Fruit fly (Drosophila melanogaster) whole organism, embryonic: ENCODE data around the gene DIP2.

ENCODE experiments used
- Blimp-1 ChIP-seq: fragments of 200-800 bp; sonication (Bioruptor generic); optimal IDR thresholded peaks from 3 replicates; lab custom pipeline; 2018; ENCODE audit warnings: missing biosample characterization, missing genetic modification characterization, mild to moderate bottlenecking, moderate library complexity, missing genetic modification reagents
- BtbVII ChIP-seq: fragments of 200-800 bp; sonication (Bioruptor generic); optimal IDR thresholded peaks from 3 replicates; lab custom pipeline; 2017; ENCODE audit warnings: missing biosample characterization, mild to moderate bottlenecking, missing genetic modification characterization
- Bteb2 ChIP-seq: fragments of 200-800 bp; sonication (Bioruptor generic); optimal IDR thresholded peaks from 2 replicates; lab custom pipeline; 2016; ENCODE audit warnings: missing biosample characterization, missing genetic modification characterization
- C15 ChIP-seq: fragments of 200-800 bp; sonication (Bioruptor generic); IDR thresholded peaks from 3 replicates; pipeline ENCODE4 v1.3.6; 2022; ENCODE audit warnings: missing biosample characterization, missing genetic modification characterization
- CG10431 ChIP-seq: fragments of 200-800 bp; sonication (Bioruptor generic); optimal IDR thresholded peaks from 3 replicates; lab custom pipeline; 2018; ENCODE audit warnings: missing biosample characterization, mild to moderate bottlenecking, missing genetic modification characterization
- CG11695 ChIP-seq: fragments of 200-800 bp; sonication (Bioruptor generic); IDR thresholded peaks from 3 replicates; pipeline ENCODE4 v1.3.6; 2022; ENCODE audit warnings: missing biosample characterization, missing genetic modification characterization
- CG13894 ChIP-seq: fragments of 200-800 bp; sonication (Bioruptor generic); optimal IDR thresholded peaks from 3 replicates; lab custom pipeline; 2018; ENCODE audit warnings: missing biosample characterization, mild to moderate bottlenecking, missing genetic modification characterization, moderate library complexity
- CG14710 ChIP-seq: fragments of 200-800 bp; sonication (Bioruptor generic); optimal IDR thresholded peaks from 3 replicates; lab custom pipeline; 2019; ENCODE audit warnings: missing biosample characterization, mild to moderate bottlenecking, missing genetic modification characterization, moderate library complexity
- CG16863 ChIP-seq: fragments of 200-800 bp; sonication (Bioruptor generic); optimal IDR thresholded peaks from 3 replicates; lab custom pipeline; 2016; ENCODE audit warnings: missing biosample characterization, missing genetic modification characterization
- CG17186 ChIP-seq: fragments of 200-800 bp; sonication (Bioruptor generic); optimal IDR thresholded peaks from 3 replicates; lab custom pipeline; 2017; ENCODE audit warnings: missing biosample characterization, missing genetic modification reagents, missing genetic modification characterization
- CG18476 ChIP-seq: fragments of 200-800 bp; sonication (Bioruptor generic); optimal IDR thresholded peaks from 2 replicates; lab custom pipeline; 2016; ENCODE audit warnings: missing biosample characterization, mild to moderate bottlenecking, missing genetic modification characterization
- CG2875 ChIP-seq: fragments of 200-800 bp; sonication (Bioruptor generic); optimal IDR thresholded peaks from 2 replicates; lab custom pipeline; 2017; ENCODE audit warnings: missing biosample characterization, mild to moderate bottlenecking, missing genetic modification characterization, missing genetic modification reagents
- CG30020 ChIP-seq: fragments of 200-800 bp; optimal IDR thresholded peaks from 2 replicates; lab custom pipeline; 2019; ENCODE audit warnings: missing biosample characterization, mild to moderate bottlenecking, missing genetic modification characterization, moderate library complexity
- CG31365 ChIP-seq: fragments of 200-800 bp; sonication (Bioruptor generic); optimal IDR thresholded peaks from 2 replicates; lab custom pipeline; 2018; ENCODE audit warnings: missing biosample characterization, mild to moderate bottlenecking, missing genetic modification characterization
- CG32772 ChIP-seq: fragments of 200-800 bp; sonication (Bioruptor generic); IDR thresholded peaks from 2 replicates; pipeline ENCODE4 v1.3.6; 2022; ENCODE audit warnings: missing biosample characterization, missing genetic modification characterization
- CG34376 ChIP-seq: fragments of 200-800 bp; sonication (Bioruptor generic); optimal IDR thresholded peaks from 2 replicates; lab custom pipeline; 2018; ENCODE audit warnings: missing biosample characterization, mild to moderate bottlenecking, missing genetic modification characterization
- CG43689 ChIP-seq: fragments of 200-800 bp; sonication (Bioruptor generic); IDR thresholded peaks from 2 replicates; pipeline ENCODE4 v1.3.6; 2022; ENCODE audit warnings: missing biosample characterization, missing genetic modification characterization
- CG4617 ChIP-seq: fragments of 200-800 bp; sonication (Bioruptor generic); optimal IDR thresholded peaks from 3 replicates; lab custom pipeline; 2016; ENCODE audit warnings: missing biosample characterization, missing genetic modification characterization, borderline replicate concordance
- CG4820 ChIP-seq: fragments of 200-800 bp; sonication (Bioruptor generic); optimal IDR thresholded peaks from 3 replicates; lab custom pipeline; 2016; ENCODE audit warnings: missing biosample characterization, missing genetic modification characterization
- CG7987 ChIP-seq: fragments of 200-800 bp; sonication (Bioruptor generic); optimal IDR thresholded peaks from 2 replicates; lab custom pipeline; 2018; ENCODE audit warnings: missing biosample characterization, mild to moderate bottlenecking, missing genetic modification characterization, moderate library complexity
- CG8290 ChIP-seq, 3 experiments: fragments of 200-800 bp; sonication (Bioruptor generic); optimal IDR thresholded peaks; 2 replicates each; lab custom pipeline; 2016 to 2019; ENCODE audit warnings: missing biosample characterization in 3 of 3, missing genetic modification characterization in 3 of 3, mild to moderate bottlenecking in 2 of 3, moderate library complexity in 1 of 3
- CG9932 ChIP-seq: fragments of 200-800 bp; sonication (Bioruptor generic); IDR thresholded peaks from 2 replicates; pipeline ENCODE4 v1.3.6; 2022; ENCODE audit warnings: missing biosample characterization, missing genetic modification characterization
- HLH54F ChIP-seq: fragments of 200-800 bp; sonication (Bioruptor generic); optimal IDR thresholded peaks from 3 replicates; lab custom pipeline; 2016; ENCODE audit warnings: missing biosample characterization, missing genetic modification characterization
- Lpt ChIP-seq: fragments of >200 bp; optimal IDR thresholded peaks from 2 replicates; lab custom pipeline; 2018; ENCODE audit warnings: missing biosample characterization, missing genetic modification characterization
- NFAT ChIP-seq: fragments of 200-800 bp; sonication (Bioruptor generic); IDR thresholded peaks from 2 replicates; pipeline ENCODE4 v1.3.6; 2022; ENCODE audit warnings: missing biosample characterization, missing genetic modification characterization
- Neu2 ChIP-seq: fragments of 200-800 bp; sonication (Bioruptor generic); optimal IDR thresholded peaks from 3 replicates; lab custom pipeline; 2016; ENCODE audit warnings: missing biosample characterization, missing genetic modification characterization, borderline replicate concordance
- Nf-YB ChIP-seq: fragments of 200-800 bp; sonication (Bioruptor generic); optimal IDR thresholded peaks from 3 replicates; lab custom pipeline; 2019; ENCODE audit warnings: missing biosample characterization, mild to moderate bottlenecking, missing genetic modification characterization, moderate library complexity
- Rfx ChIP-seq: fragments of 200-800 bp; sonication (Bioruptor generic); IDR thresholded peaks from 2 replicates; pipeline ENCODE4 v1.3.6; 2022; ENCODE audit warnings: missing biosample characterization, missing genetic modification characterization
- al ChIP-seq: fragments of 200-800 bp; sonication (Bioruptor generic); IDR thresholded peaks from 2 replicates; pipeline ENCODE4 v1.3.6; 2022; ENCODE audit warnings: missing biosample characterization, missing genetic modification characterization
- amos ChIP-seq: fragments of 200-800 bp; sonication (Bioruptor generic); IDR thresholded peaks from 2 replicates; pipeline ENCODE4 v1.3.6; 2022; ENCODE audit warnings: missing biosample characterization, missing genetic modification characterization; ENCODE audit not compliant: partially characterized antibody
- ap ChIP-seq: fragments of 200-800 bp; sonication (Bioruptor generic); IDR thresholded peaks from 2 replicates; pipeline ENCODE4 v1.3.6; 2022; ENCODE audit warnings: missing biosample characterization, missing genetic modification characterization
- cas ChIP-seq: fragments of 200-800 bp; sonication (Bioruptor generic); IDR thresholded peaks from 2 replicates; pipeline ENCODE4 v1.3.6; 2022; ENCODE audit warnings: missing biosample characterization, missing genetic modification characterization
- crp ChIP-seq, 2 experiments: fragments of 200-800 bp; sonication (Bioruptor generic); optimal IDR thresholded peaks; 2 replicates in 1 of 2; 3 replicates in 1 of 2; lab custom pipeline; 2017; ENCODE audit warnings: missing biosample characterization in 2 of 2, missing genetic modification characterization in 2 of 2, mild to moderate bottlenecking in 1 of 2, moderate library complexity in 1 of 2
- da ChIP-seq: fragments of 200-800 bp; sonication (Bioruptor generic); optimal IDR thresholded peaks from 2 replicates; lab custom pipeline; 2016; ENCODE audit warnings: missing biosample characterization, missing genetic modification characterization
- dpn ChIP-seq, 2 experiments: fragments of 200-800 bp; sonication (Bioruptor generic); optimal IDR thresholded peaks; 3 replicates each; lab custom pipeline; 2016; ENCODE audit warnings: missing biosample characterization in 2 of 2, missing genetic modification characterization in 2 of 2
- grau ChIP-seq: fragments of 200-800 bp; optimal IDR thresholded peaks from 3 replicates; lab custom pipeline; 2019; ENCODE audit warnings: missing biosample characterization, mild to moderate bottlenecking, missing genetic modification characterization, moderate library complexity
- gro ChIP-seq: fragments of 200-800 bp; sonication (Bioruptor generic); optimal IDR thresholded peaks from 2 replicates; lab custom pipeline; 2016; ENCODE audit warnings: missing biosample characterization, missing genetic modification characterization
- gsb ChIP-seq: fragments of 200-800 bp; sonication (Bioruptor generic); IDR thresholded peaks from 2 replicates; pipeline ENCODE4 v1.3.6; 2022; ENCODE audit warnings: missing biosample characterization, missing genetic modification characterization
- jumu ChIP-seq: fragments of 200-800 bp; sonication (Bioruptor generic); optimal IDR thresholded peaks from 3 replicates; lab custom pipeline; 2016; ENCODE audit warnings: missing biosample characterization, missing genetic modification characterization
- kah ChIP-seq: fragments of 200-800 bp; sonication (Bioruptor generic); optimal IDR thresholded peaks from 2 replicates; lab custom pipeline; 2018; ENCODE audit warnings: missing biosample characterization, mild to moderate bottlenecking, missing genetic modification characterization
- kni ChIP-seq: fragments of 200-800 bp; sonication (Bioruptor generic); optimal IDR thresholded peaks from 3 replicates; lab custom pipeline; 2017; ENCODE audit warnings: mild to moderate bottlenecking, missing biosample characterization, missing genetic modification reagents, missing genetic modification characterization
- maf-S ChIP-seq: fragments of 200-800 bp; sonication (Bioruptor generic); optimal IDR thresholded peaks from 2 replicates; lab custom pipeline; 2016; ENCODE audit warnings: missing biosample characterization, missing genetic modification characterization
- nom ChIP-seq: fragments of 200-800 bp; sonication (Bioruptor generic); optimal IDR thresholded peaks from 2 replicates; lab custom pipeline; 2017; ENCODE audit warnings: missing biosample characterization, missing genetic modification characterization, mild to moderate bottlenecking, moderate library complexity, missing genetic modification reagents
- shn ChIP-seq: fragments of 200-800 bp; sonication (Bioruptor generic); optimal IDR thresholded peaks from 3 replicates; lab custom pipeline; 2016; ENCODE audit warnings: missing biosample characterization, missing genetic modification characterization
- sna ChIP-seq: fragments of 200-800 bp; sonication (Bioruptor generic); IDR thresholded peaks from 2 replicates; pipeline ENCODE4 v1.3.6; 2022; ENCODE audit warnings: missing biosample characterization, missing genetic modification characterization; ENCODE audit not compliant: partially characterized antibody
- ssp ChIP-seq: fragments of 200-800 bp; sonication (Bioruptor generic); IDR thresholded peaks from 2 replicates; pipeline ENCODE4 v1.3.6; 2022; ENCODE audit warnings: missing biosample characterization, missing genetic modification characterization
- stwl ChIP-seq: fragments of 200-800 bp; sonication (Bioruptor generic); optimal IDR thresholded peaks from 3 replicates; lab custom pipeline; 2018; ENCODE audit warnings: missing biosample characterization, mild to moderate bottlenecking, missing genetic modification characterization, moderate library complexity
- unc-4 ChIP-seq: fragments of 200-800 bp; sonication (Bioruptor generic); IDR thresholded peaks from 2 replicates; pipeline ENCODE4 v1.3.6; 2022; ENCODE audit warnings: missing biosample characterization, missing genetic modification characterization; ENCODE audit not compliant: partially characterized antibody
- vnd ChIP-seq: fragments of 200-800 bp; sonication (Bioruptor generic); IDR thresholded peaks from 3 replicates; pipeline ENCODE4 v1.3.6; 2022; ENCODE audit warnings: missing biosample characterization, missing genetic modification characterization; ENCODE audit not compliant: partially characterized antibody
- wor ChIP-seq: fragments of 200-800 bp; sonication (Bioruptor generic); IDR thresholded peaks from 2 replicates; pipeline ENCODE4 v1.3.6; 2022; ENCODE audit warnings: missing biosample characterization, missing genetic modification characterization

The DIP2 gene

dm6 chr3L:203536-204135 is 54.1 kb downstream of the DIP2 start, which contains the start of gene NitFhit (continued):
- TF ChIP-seq CG9932 (no peak), gsb (GFP tag; lab: Robert Waterston, UW) (no peak), ssp (GFP tag; lab: Robert Waterston, UW) (no peak), CG43689 (no peak), CG14710 (tag; lab: Kevin White, UChicago) (peak; percentile 100), unc-4 (no peak), maf-S (GFP tag; lab: Kevin White, UChicago) (no peak), vnd (GFP tag; lab: Robert Waterston, UW) (no peak), Nf-YB (no peak), Rfx (GFP tag; lab: Robert Waterston, UW) (no peak), nom (GFP tag; lab: Kevin White, UChicago) (peak; percentile 52), BtbVII (GFP tag; lab: Kevin White, UChicago) (no peak), kni (GFP tag; lab: Kevin White, UChicago) (no peak), wor (GFP tag; lab: Robert Waterston, UW) (no peak), NFAT (GFP tag; lab: Robert Waterston, UW) (peak; percentile 45; the same call in 1 of the 2 replicates), Blimp-1 (no peak), gro (GFP tag; lab: Kevin White, UChicago) (no peak), CG11695 (GFP tag; lab: Robert Waterston, UW) (no peak), Bteb2 (GFP tag; lab: Kevin White, UChicago) (no peak), CG34376 (GFP tag; lab: Kevin White, UChicago) (peak; percentile 39), Lpt (GFP tag; lab: Kevin White, UChicago) (no peak), jumu (GFP tag; lab: Kevin White, UChicago) (no peak), CG2875 (no peak), CG7987 (GFP tag; lab: Kevin White, UChicago) (no peak), CG32772 (no peak), CG8290 (GFP tag; optimal IDR thresholded peaks at IDR 0.05; lab: Kevin White, UChicago) (no peak), CG8290 (tag; optimal IDR thresholded peaks at IDR 0.05; lab: Kevin White, UChicago) (peak in 1 of 2 experiments; percentile 17), CG13894 (no peak), al (GFP tag; lab: Robert Waterston, UW) (no peak), shn (GFP tag; lab: Kevin White, UChicago) (no peak), grau (tag; lab: Kevin White, UChicago) (no peak), ap (no peak), HLH54F (no peak), dpn (GFP tag; optimal IDR thresholded peaks at IDR 0.05; lab: Kevin White, UChicago) (no peak), CG30020 (no peak), C15 (GFP tag; lab: Robert Waterston, UW) (no peak), crp (GFP tag; optimal IDR thresholded peaks at IDR 0.05; lab: Kevin White, UChicago) (peak in 1 of 2 experiments; percentile 73), stwl (tag; lab: Kevin White, UChicago) (peak; percentile 31), cas (no peak), da (GFP tag; lab: Kevin White, UChicago) (no peak), Neu2 (GFP tag; lab: Kevin White, UChicago) (no peak), CG18476 (GFP tag; lab: Kevin White, UChicago) (no peak), CG17186 (GFP tag; lab: Kevin White, UChicago) (no peak), kah (GFP tag; lab: Kevin White, UChicago) (no peak), CG4820 (peak; percentile 87), sna (no peak), CG31365 (tag; lab: Kevin White, UChicago) (no peak), amos (GFP tag; lab: Robert Waterston, UW) (no peak), CG16863 (GFP tag; lab: Kevin White, UChicago) (no peak), CG4617 (GFP tag; lab: Kevin White, UChicago) (peak; percentile 34), CG10431 (GFP tag; lab: Kevin White, UChicago) (no peak)
